Fruit fly (Drosophila melanogaster) whole organism, embryonic: ENCODE data around the gene CG15382.

ENCODE experiments used
- Bgb ChIP-seq: fragments of 200-800 bp; sonication (Bioruptor generic); IDR thresholded peaks from 2 replicates; pipeline ENCODE4 v1.3.6; 2022; ENCODE audit warnings: missing biosample characterization, missing genetic modification characterization; ENCODE audit not compliant: partially characterized antibody
- CG11504 ChIP-seq: fragments of 200-800 bp; sonication (Bioruptor generic); optimal IDR thresholded peaks from 3 replicates; lab custom pipeline; 2019; ENCODE audit warnings: missing biosample characterization, mild to moderate bottlenecking, missing genetic modification characterization, moderate library complexity
- CG12769 ChIP-seq: fragments of 200-800 bp; sonication (Bioruptor generic); optimal IDR thresholded peaks from 2 replicates; lab custom pipeline; 2019; ENCODE audit warnings: missing biosample characterization, mild to moderate bottlenecking, missing genetic modification characterization, moderate library complexity
- CG14667 ChIP-seq: fragments of 200-800 bp; sonication (Bioruptor generic); IDR thresholded peaks from 2 replicates; pipeline ENCODE4 v1.3.6; 2022; ENCODE audit warnings: missing biosample characterization, missing genetic modification characterization
- CG16813 ChIP-seq: fragments of 200-800 bp; sonication (Bioruptor generic); IDR thresholded peaks from 3 replicates; pipeline ENCODE4 v1.3.6; 2022; ENCODE audit warnings: missing biosample characterization, missing genetic modification characterization; ENCODE audit not compliant: partially characterized antibody
- CG18599 ChIP-seq: fragments of 200-800 bp; sonication (Bioruptor generic); optimal IDR thresholded peaks from 3 replicates; lab custom pipeline; 2017; ENCODE audit warnings: missing biosample characterization, missing genetic modification characterization, mild to moderate bottlenecking, moderate library complexity, missing genetic modification reagents
- CG30020 ChIP-seq: fragments of 200-800 bp; optimal IDR thresholded peaks from 2 replicates; lab custom pipeline; 2019; ENCODE audit warnings: missing biosample characterization, mild to moderate bottlenecking, missing genetic modification characterization, moderate library complexity
- CG31224 ChIP-seq: fragments of 200-800 bp; sonication (Bioruptor generic); IDR thresholded peaks from 2 replicates; pipeline ENCODE4 v1.3.6; 2022; ENCODE audit warnings: missing biosample characterization, missing genetic modification characterization
- CG31365 ChIP-seq: fragments of 200-800 bp; sonication (Bioruptor generic); optimal IDR thresholded peaks from 2 replicates; lab custom pipeline; 2018; ENCODE audit warnings: missing biosample characterization, mild to moderate bottlenecking, missing genetic modification characterization
- CG33557 ChIP-seq: fragments of 200-800 bp; sonication (Bioruptor generic); optimal IDR thresholded peaks from 2 replicates; lab custom pipeline; 2019; ENCODE audit warnings: missing biosample characterization, mild to moderate bottlenecking, missing genetic modification characterization, moderate library complexity
- CG4820 ChIP-seq: fragments of 200-800 bp; sonication (Bioruptor generic); optimal IDR thresholded peaks from 3 replicates; lab custom pipeline; 2016; ENCODE audit warnings: missing biosample characterization, missing genetic modification characterization
- CG6175 ChIP-seq: fragments of 200-800 bp; sonication (Bioruptor generic); IDR thresholded peaks from 3 replicates; pipeline ENCODE4 v1.3.6; 2022; ENCODE audit warnings: missing biosample characterization, missing genetic modification characterization
- CG7357 ChIP-seq: fragments of 200-800 bp; sonication (Bioruptor generic); IDR thresholded peaks from 3 replicates; pipeline ENCODE4 v1.3.6; 2022; ENCODE audit warnings: missing biosample characterization, missing genetic modification characterization
- CG7963 ChIP-seq: fragments of 200-800 bp; sonication (Bioruptor generic); IDR thresholded peaks from 3 replicates; pipeline ENCODE4 v1.3.6; 2022; ENCODE audit warnings: missing biosample characterization, missing genetic modification characterization; ENCODE audit not compliant: partially characterized antibody
- CG8478 ChIP-seq: fragments of >200 bp; optimal IDR thresholded peaks from 2 replicates; lab custom pipeline; 2018
- CG8765 ChIP-seq: fragments of 200-800 bp; sonication (Bioruptor generic); IDR thresholded peaks from 2 replicates; pipeline ENCODE4 v1.3.6; 2022; ENCODE audit warnings: missing biosample characterization, missing genetic modification characterization
- CTCF ChIP-seq: fragments of 200-800 bp; sonication (Bioruptor generic); optimal IDR thresholded peaks from 2 replicates; lab custom pipeline; 2017; ENCODE audit warnings: missing biosample characterization, mild to moderate bottlenecking, missing genetic modification characterization, moderate library complexity
- Med ChIP-seq: fragments of 200-800 bp; sonication (Bioruptor generic); peaks from one replicate; lab custom pipeline; 2016; ENCODE audit warnings: missing biosample characterization, missing genetic modification characterization, mild to moderate bottlenecking, inconsistent platforms, moderate library complexity
- Oaz ChIP-seq: fragments of 200-800 bp; sonication (Bioruptor generic); IDR thresholded peaks from 2 replicates; pipeline ENCODE4 v1.3.6; 2022; ENCODE audit warnings: missing biosample characterization, missing genetic modification characterization
- PHDP ChIP-seq: fragments of 200-800 bp; sonication (Bioruptor generic); optimal IDR thresholded peaks from 3 replicates; lab custom pipeline; 2018; ENCODE audit warnings: missing biosample characterization, mild to moderate bottlenecking, missing genetic modification characterization, moderate library complexity
- Sox100B ChIP-seq: fragments of 200-800 bp; sonication (Bioruptor generic); optimal IDR thresholded peaks from 3 replicates; lab custom pipeline; 2018; ENCODE audit warnings: missing biosample characterization, mild to moderate bottlenecking, missing genetic modification characterization
- Sox102F ChIP-seq: fragments of 200-800 bp; sonication (Bioruptor generic); optimal IDR thresholded peaks from 2 replicates; lab custom pipeline; 2018; ENCODE audit warnings: missing biosample characterization, mild to moderate bottlenecking, missing genetic modification characterization, moderate library complexity
- Xrp1 ChIP-seq: fragments of 200-800 bp; sonication (Bioruptor generic); IDR thresholded peaks from 2 replicates; pipeline ENCODE4 v1.3.6; 2022; ENCODE audit warnings: missing biosample characterization, missing genetic modification characterization
- amos ChIP-seq: fragments of 200-800 bp; sonication (Bioruptor generic); IDR thresholded peaks from 2 replicates; pipeline ENCODE4 v1.3.6; 2022; ENCODE audit warnings: missing biosample characterization, missing genetic modification characterization; ENCODE audit not compliant: partially characterized antibody
- ap ChIP-seq: fragments of 200-800 bp; sonication (Bioruptor generic); IDR thresholded peaks from 2 replicates; pipeline ENCODE4 v1.3.6; 2022; ENCODE audit warnings: missing biosample characterization, missing genetic modification characterization
- ara ChIP-seq: fragments of 200-800 bp; sonication (Bioruptor generic); IDR thresholded peaks from 2 replicates; pipeline ENCODE4 v1.3.6; 2022; ENCODE audit warnings: missing biosample characterization, missing genetic modification characterization
- az2 ChIP-seq: fragments of 200-800 bp; sonication (Bioruptor generic); optimal IDR thresholded peaks from 3 replicates; lab custom pipeline; 2016; ENCODE audit warnings: missing biosample characterization, missing genetic modification characterization
- bcd ChIP-seq: fragments of 200-800 bp; sonication (Bioruptor generic); optimal IDR thresholded peaks from 2 replicates; lab custom pipeline; 2017; ENCODE audit warnings: missing biosample characterization, mild to moderate bottlenecking, missing genetic modification characterization
- cg ChIP-seq: fragments of 200-800 bp; sonication (Bioruptor generic); optimal IDR thresholded peaks from 3 replicates; lab custom pipeline; 2019; ENCODE audit warnings: missing biosample characterization, mild to moderate bottlenecking, missing genetic modification characterization, moderate library complexity
- chm ChIP-seq: fragments of 200-800 bp; sonication (Bioruptor generic); IDR thresholded peaks from 2 replicates; pipeline ENCODE4 v1.3.6; 2022; ENCODE audit warnings: missing biosample characterization, missing genetic modification characterization
- hth ChIP-seq: fragments of >200 bp; optimal IDR thresholded peaks from 2 replicates; lab custom pipeline; 2017; ENCODE audit warnings: inconsistent platforms
- kni ChIP-seq: fragments of 200-800 bp; sonication (Bioruptor generic); optimal IDR thresholded peaks from 3 replicates; lab custom pipeline; 2017; ENCODE audit warnings: mild to moderate bottlenecking, missing biosample characterization, missing genetic modification reagents, missing genetic modification characterization
- maf-S ChIP-seq: fragments of 200-800 bp; sonication (Bioruptor generic); optimal IDR thresholded peaks from 2 replicates; lab custom pipeline; 2016; ENCODE audit warnings: missing biosample characterization, missing genetic modification characterization
- mld ChIP-seq: fragments of 200-800 bp; sonication (Bioruptor generic); IDR thresholded peaks from 3 replicates; pipeline ENCODE4 v1.3.6; 2022; ENCODE audit warnings: missing biosample characterization, missing genetic modification characterization; ENCODE audit not compliant: partially characterized antibody
- nerfin-2 ChIP-seq: fragments of 200-800 bp; sonication (Bioruptor generic); IDR thresholded peaks from 2 replicates; pipeline ENCODE4 v1.3.6; 2022; ENCODE audit warnings: missing biosample characterization, missing genetic modification characterization; ENCODE audit not compliant: partially characterized antibody
- pros ChIP-seq: fragments of 200-800 bp; sonication (Bioruptor generic); optimal IDR thresholded peaks from 3 replicates; lab custom pipeline; 2019; ENCODE audit warnings: missing biosample characterization, mild to moderate bottlenecking, missing genetic modification characterization, moderate library complexity
- psq ChIP-seq: fragments of 200-800 bp; sonication (Bioruptor generic); optimal IDR thresholded peaks from 2 replicates; lab custom pipeline; 2017; ENCODE audit warnings: missing biosample characterization, missing genetic modification characterization
- rib ChIP-seq: fragments of 200-800 bp; sonication (Bioruptor generic); IDR thresholded peaks from 2 replicates; pipeline ENCODE4 v1.3.6; 2022; ENCODE audit warnings: missing biosample characterization, missing genetic modification characterization
- tna ChIP-seq: fragments of 200-800 bp; sonication (Bioruptor generic); IDR thresholded peaks from 2 replicates; pipeline ENCODE4 v1.3.6; 2022; ENCODE audit warnings: missing biosample characterization, missing genetic modification characterization; ENCODE audit not compliant: partially characterized antibody
- twi ChIP-seq: fragments of 200-800 bp; optimal IDR thresholded peaks from 2 replicates; lab custom pipeline; 2019; ENCODE audit warnings: missing biosample characterization, mild to moderate bottlenecking, missing genetic modification characterization, moderate library complexity
- tx ChIP-seq: fragments of 200-800 bp; sonication (Bioruptor generic); optimal IDR thresholded peaks from 2 replicates; lab custom pipeline; 2016; ENCODE audit warnings: missing biosample characterization, missing genetic modification characterization
- vnd ChIP-seq: fragments of 200-800 bp; sonication (Bioruptor generic); IDR thresholded peaks from 3 replicates; pipeline ENCODE4 v1.3.6; 2022; ENCODE audit warnings: missing biosample characterization, missing genetic modification characterization; ENCODE audit not compliant: partially characterized antibody
- zf30C ChIP-seq: fragments of 200-800 bp; sonication (Bioruptor generic); optimal IDR thresholded peaks from 3 replicates; lab custom pipeline; 2018; ENCODE audit warnings: missing biosample characterization, mild to moderate bottlenecking, missing genetic modification characterization
- zfh1 ChIP-seq: fragments of 200-800 bp; sonication (Bioruptor generic); IDR thresholded peaks from 3 replicates; pipeline ENCODE4 v1.3.6; 2022; ENCODE audit warnings: missing biosample characterization, missing genetic modification characterization
- zfh2 ChIP-seq: fragments of 200-800 bp; sonication (Bioruptor generic); optimal IDR thresholded peaks from 2 replicates; lab custom pipeline; 2016; ENCODE audit warnings: missing biosample characterization, missing genetic modification characterization

Gene CG15382

dm6 chr2L:2180120-2180539 lies 24.6 kb downstream of the CG15382 start (continued):
- TF ChIP-seq CG11504 (tag; lab: Kevin White, UChicago) (peak; percentile 93), az2 (GFP tag; lab: Kevin White, UChicago) (peak; percentile 90), CG18599 (GFP tag; lab: Kevin White, UChicago) (peak; percentile 89), Oaz (GFP tag; lab: Robert Waterston, UW) (peak; percentile 68), mld (GFP tag; lab: Robert Waterston, UW) (no peak), CG7357 (GFP tag; lab: Robert Waterston, UW) (peak; percentile 72; the same call in 2 of the 3 replicates), zfh2 (peak; percentile 9), Med (GFP tag; lab: Kevin White, UChicago) (peak; percentile 97), CG6175 (GFP tag; lab: Robert Waterston, UW) (peak; percentile 52; the same call in 1 of the 3 replicates), Sox102F (GFP tag; lab: Kevin White, UChicago) (peak; percentile 96), CG14667 (GFP tag; lab: Robert Waterston, UW) (peak; percentile 86)

dm6 chr2L:2180665-2181064 lies 25.1 kb downstream of the CG15382 start:
- TF ChIP-seq CG12769 (tag; lab: Kevin White, UChicago) (peak; percentile 20), twi (tag; lab: Kevin White, UChicago) (peak; percentile 95), tx (GFP tag; lab: Kevin White, UChicago) (no peak), cg (GFP tag; lab: Kevin White, UChicago) (peak; percentile 47), CG30020 (tag; lab: Kevin White, UChicago) (no peak), tna (GFP tag; lab: Robert Waterston, UW) (no peak)
- TF ChIP-seq, all 482 proteins: peak for 3

dm6 chr2L:2181971-2182643 lies 26.6 kb downstream of the CG15382 start:
- TF ChIP-seq ara (GFP tag; lab: Robert Waterston, UW) (peak; percentile 20; the same call in 1 of the 2 replicates), CG8765 (GFP tag; lab: Robert Waterston, UW) (peak; percentile 16; the same call in 1 of the 2 replicates), ap (GFP tag; lab: Robert Waterston, UW) (no peak), zfh1 (GFP tag; lab: Robert Waterston, UW) (no peak; the same call in 2 of the 3 replicates), hth (peak; percentile 22), twi (tag; lab: Kevin White, UChicago) (peak; percentile 95), nerfin-2 (GFP tag; lab: Robert Waterston, UW) (peak; percentile 65), PHDP (tag; lab: Kevin White, UChicago) (no peak), CG4820 (no peak), Bgb (GFP tag; lab: Robert Waterston, UW) (peak; percentile 42; the same call in 1 of the 2 replicates), bcd (GFP tag; lab: Kevin White, UChicago) (no peak), CG7963 (GFP tag; lab: Robert Waterston, UW) (peak; percentile 70), vnd (GFP tag; lab: Robert Waterston, UW) (0 out of 3 replicates have a peak, but pooled peaks have one; percentile 40), zf30C (GFP tag; lab: Kevin White, UChicago) (peak; percentile 99), CG33557 (GFP tag; lab: Kevin White, UChicago) (peak; percentile 1), CG16813 (GFP tag; lab: Robert Waterston, UW) (peak; percentile 63), CTCF (GFP tag; lab: Kevin White, UChicago) (no peak), cg (GFP tag; lab: Kevin White, UChicago) (peak; percentile 75), pros (GFP tag; lab: Kevin White, UChicago) (peak; percentile 91), chm (GFP tag; lab: Robert Waterston, UW) (no peak; the same call in 1 of the 2 replicates), kni (peak; percentile 55), Sox100B (GFP tag; lab: Kevin White, UChicago) (no peak), Xrp1 (GFP tag; lab: Robert Waterston, UW) (peak; percentile 35; the same call in 1 of the 2 replicates), maf-S (GFP tag; lab: Kevin White, UChicago) (no peak), amos (GFP tag; lab: Robert Waterston, UW) (peak; percentile 21; the same call in 1 of the 2 replicates), CG31365 (tag; lab: Kevin White, UChicago) (no peak), CG31224 (GFP tag; lab: Robert Waterston, UW) (peak; percentile 42; the same call in 1 of the 2 replicates), CG8478 (peak; percentile 66), psq (GFP tag; lab: Kevin White, UChicago) (no peak), rib (GFP tag; lab: Robert Waterston, UW) (0 out of 2 replicates have a peak, but pooled peaks have one; percentile 28)
